Fruit fly (Drosophila melanogaster): ENCODE measurements around the gene Rtnl1.

- TF ChIP-seq pan (optimal IDR thresholded peaks at IDR 0.05) (no peak), psq (optimal IDR thresholded peaks at IDR 0.05) (no peak)
Measured at dm6 chr2L:5031886-5032285, 22.4 kb upstream of the Rtnl1 start.
